Worm (Caenorhabditis elegans) whole organism, L4/young adult: ENCODE data around the gene mrps-23.

Source experiments
- W03F9.2 ChIP-seq: fragments of 150-350 bp; optimal IDR thresholded peaks from 2 replicates; lab custom pipeline; 2014; ENCODE audit warnings: missing biosample characterization, missing genetic modification characterization
- dao-5 ChIP-seq: sonication (generic microtip); optimal IDR thresholded peaks from 2 replicates; lab custom pipeline; 2016; ENCODE audit warnings: missing genotype, missing genetic modification characterization, moderate library complexity, missing compliant biosample characterization
- him-1 ChIP-seq: sonication (generic microtip); optimal IDR thresholded peaks from 2 replicates; lab custom pipeline; 2016; ENCODE audit warnings: missing genotype, missing genetic modification reagents, missing genetic modification characterization, missing compliant biosample characterization

Gene mrps-23

ce11 chrIII:9507799-9508198 lies 15.7 kb downstream of the mrps-23 start, which contains the start of gene vha-14:
vha-14 (plus strand) TSS chrIII:9508100.
- TF ChIP-seq dao-5 (tag; lab: Kevin White, UChicago) (no peak), W03F9.2 (peak; percentile 29)

ce11 chrIII:9504347-9504746 lies 19.1 kb downstream of the mrps-23 start:
- no peak for TF ChIP-seq W03F9.2
- no peak for TF ChIP-seq him-1 (tag; lab: Kevin White, UChicago)
- no peak for TF ChIP-seq dao-5 (tag; lab: Kevin White, UChicago)

- no peak for TF ChIP-seq him-1 (tag; lab: Kevin White, UChicago)
- TF ChIP-seq dao-5 (tag; lab: Kevin White, UChicago) = no peak
- no peak for TF ChIP-seq W03F9.2
Measured at ce11 chrIII:9502155-9502714, 21.2 kb downstream of the mrps-23 start.

- TF ChIP-seq dao-5 (tag; lab: Kevin White, UChicago) = no peak
- no peak for TF ChIP-seq W03F9.2
- no peak for TF ChIP-seq him-1 (tag; lab: Kevin White, UChicago)
Measured at ce11 chrIII:9501072-9501471, 22.4 kb downstream of the mrps-23 start.

ce11 chrIII:9500267-9500666 lies 23.2 kb downstream of the mrps-23 start, which contains the start of gene sod-4:
sod-4 (minus strand) TSS chrIII:9500375.
- TF ChIP-seq dao-5 (tag; lab: Kevin White, UChicago) (no peak), W03F9.2 (no peak), him-1 (tag; lab: Kevin White, UChicago) (no peak)

ce11 chrIII:9497412-9497811 lies 26.1 kb downstream of the mrps-23 start:
- TF ChIP-seq W03F9.2 = no peak
- no peak for TF ChIP-seq dao-5 (tag; lab: Kevin White, UChicago)
- TF ChIP-seq him-1 (tag; lab: Kevin White, UChicago) = no peak

ce11 chrIII:9496083-9496482 lies 27.4 kb downstream of the mrps-23 start:
- TF ChIP-seq dao-5 (tag; lab: Kevin White, UChicago) (no peak), W03F9.2 (no peak), him-1 (tag; lab: Kevin White, UChicago) (no peak)

- TF ChIP-seq him-1 (tag; lab: Kevin White, UChicago) (no peak), W03F9.2 (no peak), dao-5 (tag; lab: Kevin White, UChicago) (no peak)
Measured at ce11 chrIII:9494209-9494608, 29.3 kb downstream of the mrps-23 start.

ce11 chrIII:9490783-9491547 lies 32.5 kb downstream of the mrps-23 start, which contains the start of the genes dars-1 and ctr-9:
dars-1 (minus strand) TSS chrIII:9491215.
ctr-9 (plus strand) TSS chrIII:9491396.
- TF ChIP-seq him-1 (tag; lab: Kevin White, UChicago) (no peak), W03F9.2 (peak; percentile 18), dao-5 (tag; lab: Kevin White, UChicago) (no peak)

- TF ChIP-seq W03F9.2 = no peak
- TF ChIP-seq him-1 (tag; lab: Kevin White, UChicago) = no peak
- no peak for TF ChIP-seq dao-5 (tag; lab: Kevin White, UChicago)
Measured at ce11 chrIII:9489798-9490197, 33.7 kb downstream of the mrps-23 start.

ce11 chrIII:9488431-9488830 lies 35.0 kb downstream of the mrps-23 start, which contains the start of gene nlp-36:
nlp-36 (plus strand) TSS chrIII:9488731.
- TF ChIP-seq W03F9.2 (no peak), him-1 (tag; lab: Kevin White, UChicago) (no peak), dao-5 (tag; lab: Kevin White, UChicago) (no peak)

ce11 chrIII:9488027-9488426 lies 35.4 kb downstream of the mrps-23 start:
- no peak for TF ChIP-seq W03F9.2
- no peak for TF ChIP-seq dao-5 (tag; lab: Kevin White, UChicago)
- no peak for TF ChIP-seq him-1 (tag; lab: Kevin White, UChicago)

- TF ChIP-seq him-1 (tag; lab: Kevin White, UChicago) (no peak), dao-5 (tag; lab: Kevin White, UChicago) (no peak), W03F9.2 (no peak)
Measured at ce11 chrIII:9487454-9487853, 36.0 kb downstream of the mrps-23 start.

- TF ChIP-seq him-1 (tag; lab: Kevin White, UChicago) (no peak), W03F9.2 (no peak), dao-5 (tag; lab: Kevin White, UChicago) (no peak)
Measured at ce11 chrIII:9485373-9485772, 38.1 kb downstream of the mrps-23 start, which contains the start of gene bre-3. bre-3 (minus strand) TSS chrIII:9485473.
